ENCODE assay signal across 3 fruit fly cellular contexts in the genomic region with DNA sequence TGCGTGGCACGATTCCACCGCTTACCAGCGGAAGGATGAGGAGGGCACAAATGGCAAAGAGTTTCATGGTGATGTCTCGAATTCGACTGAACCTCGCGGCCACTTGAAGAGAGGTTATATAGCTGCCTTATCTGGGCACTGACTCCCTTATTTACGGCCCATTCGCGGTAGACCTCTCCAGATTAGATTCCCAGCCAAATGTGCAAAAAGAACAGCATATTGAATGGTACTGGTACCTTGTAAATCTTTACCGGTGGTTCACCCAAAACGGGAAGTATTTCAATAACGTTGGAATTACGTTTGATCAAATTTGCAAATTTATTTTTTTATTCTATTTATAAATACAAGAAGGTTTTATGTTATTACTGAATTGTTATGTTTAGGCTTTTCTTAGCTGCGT.
TF ChIP-seq lines count a peak whose summit lies in the region.

A gene (minus strand): TSS at position 94 of the 400 bp plus-strand sequence.

- no peak for TF ChIP-seq CTCF in whole organism, embryonic (GFP tag; optimal IDR thresholded peaks at IDR 0.05; lab: Kevin White, UChicago)

TF ChIP-seq in whole organism, embryonic, 481 proteins besides CTCF, POLR2A, EP300 and RAD21:
- TF ChIP-seq CG2199 (GFP tag; IDR thresholded peaks at IDR 0.05; lab: Robert Waterston, UW) (0 out of 3 replicates have a peak, but pooled peaks have one; percentile 66), Meics (GFP tag; optimal IDR thresholded peaks at IDR 0.05; lab: Kevin White, UChicago) (no peak), fd102C (GFP tag; optimal IDR thresholded peaks at IDR 0.05; lab: Kevin White, UChicago) (no peak), emc (GFP tag; optimal IDR thresholded peaks at IDR 0.05; lab: Kevin White, UChicago) (no peak), bcd (GFP tag; optimal IDR thresholded peaks at IDR 0.05; lab: Kevin White, UChicago) (no peak), lola (GFP tag; optimal IDR thresholded peaks at IDR 0.05; lab: Kevin White, UChicago) (no peak), CG8388 (GFP tag; optimal IDR thresholded peaks at IDR 0.05; lab: Kevin White, UChicago) (no peak), CG8765 (GFP tag; IDR thresholded peaks at IDR 0.05; lab: Robert Waterston, UW) (no peak), Hr78 (GFP tag; optimal IDR thresholded peaks at IDR 0.05; lab: Kevin White, UChicago) (no peak), exex (tag; optimal IDR thresholded peaks at IDR 0.05; lab: Kevin White, UChicago) (peak; percentile 18), Gsc (GFP tag; IDR thresholded peaks at IDR 0.05; lab: Robert Waterston, UW) (no peak), gsb (GFP tag; IDR thresholded peaks at IDR 0.05; lab: Robert Waterston, UW) (no peak), gsb-n (tag; optimal IDR thresholded peaks at IDR 0.05; lab: Kevin White, UChicago) (no peak), E2f1 (GFP tag; IDR thresholded peaks at IDR 0.05; lab: Robert Waterston, UW) (no peak), Chrac-16 (GFP tag; optimal IDR thresholded peaks at IDR 0.05; lab: Kevin White, UChicago) (no peak), CG1024 (GFP tag; IDR thresholded peaks at IDR 0.05; lab: Robert Waterston, UW) (no peak)

TF ChIP-seq in whole organism, prepupa, 60 proteins besides CTCF, POLR2A, EP300 and RAD21:
- TF ChIP-seq CG31627 (GFP tag; optimal IDR thresholded peaks at IDR 0.05; lab: Kevin White, UChicago) (no peak), vri (GFP tag; optimal IDR thresholded peaks at IDR 0.05; lab: Kevin White, UChicago) (peak; percentile 47)

TF ChIP-seq in whole organism, wandering third instar larva, 38 proteins besides CTCF, POLR2A, EP300 and RAD21:
- TF ChIP-seq dl (GFP tag; optimal IDR thresholded peaks at IDR 0.05; lab: Kevin White, UChicago; ENCODE audit: insufficient read depth in 1 of 2, partially characterized antibody in 2 of 2): no peak
- TF ChIP-seq jim (GFP tag; optimal IDR thresholded peaks at IDR 0.05; lab: Kevin White, UChicago): no peak
- TF ChIP-seq CG9705 (GFP tag; optimal IDR thresholded peaks at IDR 0.05; lab: Kevin White, UChicago): no peak
- TF ChIP-seq tai (GFP tag; optimal IDR thresholded peaks at IDR 0.05; lab: Kevin White, UChicago): no peak
- TF ChIP-seq psq (GFP tag; optimal IDR thresholded peaks at IDR 0.05; lab: Kevin White, UChicago): no peak
- peak; percentile 10 for TF ChIP-seq rgr (GFP tag; optimal IDR thresholded peaks at IDR 0.05; lab: Kevin White, UChicago)
- TF ChIP-seq Mio (GFP tag; optimal IDR thresholded peaks at IDR 0.05; lab: Kevin White, UChicago): no peak
- TF ChIP-seq Sp1 (GFP tag; optimal IDR thresholded peaks at IDR 0.05; lab: Kevin White, UChicago): peak; percentile 9
- TF ChIP-seq Hnf4 (GFP tag; optimal IDR thresholded peaks at IDR 0.05; lab: Kevin White, UChicago): no peak
- no peak for TF ChIP-seq Rel (GFP tag; optimal IDR thresholded peaks at IDR 0.05; lab: Kevin White, UChicago)
- peak; percentile 97 for TF ChIP-seq Rel (tag; optimal IDR thresholded peaks at IDR 0.05; lab: Kevin White, UChicago)
- no peak for TF ChIP-seq Abd-B (GFP tag; optimal IDR thresholded peaks at IDR 0.05; lab: Kevin White, UChicago)
- TF ChIP-seq brk (GFP tag; optimal IDR thresholded peaks at IDR 0.05; lab: Kevin White, UChicago): no peak
- no peak for TF ChIP-seq lola (GFP tag; optimal IDR thresholded peaks at IDR 0.05; lab: Kevin White, UChicago)
- TF ChIP-seq Hr83 (GFP tag; optimal IDR thresholded peaks at IDR 0.05; lab: Kevin White, UChicago; ENCODE audit: poor library complexity, severe bottlenecking): no peak
- TF ChIP-seq Dfd (GFP tag; optimal IDR thresholded peaks at IDR 0.05; lab: Kevin White, UChicago): no peak
- TF ChIP-seq woc (GFP tag; optimal IDR thresholded peaks at IDR 0.05; lab: Kevin White, UChicago): no peak
- no peak for TF ChIP-seq dmrt93B (GFP tag; optimal IDR thresholded peaks at IDR 0.05; lab: Kevin White, UChicago)
- TF ChIP-seq Hr78 (GFP tag; optimal IDR thresholded peaks at IDR 0.05; lab: Kevin White, UChicago): no peak
- TF ChIP-seq Jra (GFP tag; optimal IDR thresholded peaks at IDR 0.05; lab: Kevin White, UChicago): no peak
- no peak for TF ChIP-seq pan (optimal IDR thresholded peaks at IDR 0.05; lab: Kevin White, UChicago)
- no peak for TF ChIP-seq br (GFP tag; optimal IDR thresholded peaks at IDR 0.05; lab: Kevin White, UChicago)
- TF ChIP-seq usp (GFP tag; optimal IDR thresholded peaks at IDR 0.05; lab: Kevin White, UChicago): no peak
- peak; percentile 20 for TF ChIP-seq CrebA (GFP tag; optimal IDR thresholded peaks at IDR 0.05; lab: Kevin White, UChicago; ENCODE audit: borderline replicate concordance)
- no peak for TF ChIP-seq CG32264 (GFP tag; optimal IDR thresholded peaks at IDR 0.05; lab: Kevin White, UChicago)
- TF ChIP-seq HLH106 (tag; optimal IDR thresholded peaks at IDR 0.05; lab: Kevin White, UChicago): no peak
- no peak for TF ChIP-seq h (GFP tag; optimal IDR thresholded peaks at IDR 0.05; lab: Kevin White, UChicago)
- no peak for TF ChIP-seq OdsH (GFP tag; optimal IDR thresholded peaks at IDR 0.05; lab: Kevin White, UChicago)
- no peak for TF ChIP-seq Myc (optimal IDR thresholded peaks at IDR 0.05; lab: Kevin White, UChicago)
- TF ChIP-seq N (GFP tag; optimal IDR thresholded peaks at IDR 0.05; lab: Kevin White, UChicago): no peak
- TF ChIP-seq sage (GFP tag; optimal IDR thresholded peaks at IDR 0.05; lab: Kevin White, UChicago): no peak
- TF ChIP-seq dsf (GFP tag; optimal IDR thresholded peaks at IDR 0.05; lab: Kevin White, UChicago; ENCODE audit: borderline replicate concordance): no peak
- no peak for TF ChIP-seq ey (GFP tag; optimal IDR thresholded peaks at IDR 0.05; lab: Kevin White, UChicago)
- no peak for TF ChIP-seq GATAd (GFP tag; optimal IDR thresholded peaks at IDR 0.05; lab: Kevin White, UChicago)
- no peak for TF ChIP-seq foxo (GFP tag; optimal IDR thresholded peaks at IDR 0.05; lab: Kevin White, UChicago)
